Fruit fly (Drosophila melanogaster) whole organism, embryonic: ENCODE data around the gene CG14454.

Source experiments
- Awh ChIP-seq: fragments of 200-800 bp; sonication (Bioruptor generic); IDR thresholded peaks from 2 replicates; pipeline ENCODE4, ENCODE4 v1.3.6; 2022; ENCODE audit warnings: missing biosample characterization, missing genetic modification characterization
- C15 ChIP-seq: fragments of 200-800 bp; sonication (Bioruptor generic); IDR thresholded peaks from 3 replicates; pipeline ENCODE4 v1.3.6; 2022; ENCODE audit warnings: missing biosample characterization, missing genetic modification characterization
- CG10565 ChIP-seq: fragments of 200-800 bp; sonication (Bioruptor generic); optimal IDR thresholded peaks from 3 replicates; lab custom pipeline; 2016; ENCODE audit warnings: missing biosample characterization, mild to moderate bottlenecking, missing genetic modification characterization
- CG12071 ChIP-seq: fragments of 200-800 bp; sonication (Bioruptor generic); optimal IDR thresholded peaks from 3 replicates; lab custom pipeline; 2018; ENCODE audit warnings: missing biosample characterization, mild to moderate bottlenecking, missing genetic modification characterization
- CG1529 ChIP-seq: fragments of 200-800 bp; sonication (Bioruptor generic); optimal IDR thresholded peaks from 3 replicates; lab custom pipeline; 2018; ENCODE audit warnings: missing biosample characterization, missing genetic modification characterization
- CG15696 ChIP-seq: fragments of 200-800 bp; sonication (Bioruptor generic); optimal IDR thresholded peaks from 2 replicates; lab custom pipeline; 2019; ENCODE audit warnings: missing biosample characterization, mild to moderate bottlenecking, missing genetic modification characterization, moderate library complexity
- CG16813 ChIP-seq: fragments of 200-800 bp; sonication (Bioruptor generic); IDR thresholded peaks from 3 replicates; pipeline ENCODE4 v1.3.6; 2022; ENCODE audit warnings: missing biosample characterization, missing genetic modification characterization; ENCODE audit not compliant: partially characterized antibody
- CG17802 ChIP-seq: fragments of 200-800 bp; sonication (Bioruptor generic); optimal IDR thresholded peaks from 2 replicates; lab custom pipeline; 2018; ENCODE audit warnings: missing biosample characterization, mild to moderate bottlenecking, missing genetic modification characterization, moderate library complexity
- CG17829 ChIP-seq: fragments of 200-800 bp; optimal IDR thresholded peaks from 2 replicates; lab custom pipeline; 2019; ENCODE audit warnings: missing biosample characterization, mild to moderate bottlenecking, missing genetic modification characterization, moderate library complexity
- CG30020 ChIP-seq: fragments of 200-800 bp; optimal IDR thresholded peaks from 2 replicates; lab custom pipeline; 2019; ENCODE audit warnings: missing biosample characterization, mild to moderate bottlenecking, missing genetic modification characterization, moderate library complexity
- CG31224 ChIP-seq: fragments of 200-800 bp; sonication (Bioruptor generic); IDR thresholded peaks from 2 replicates; pipeline ENCODE4 v1.3.6; 2022; ENCODE audit warnings: missing biosample characterization, missing genetic modification characterization
- CG33213 ChIP-seq: fragments of 200-800 bp; sonication (Bioruptor generic); optimal IDR thresholded peaks from 3 replicates; lab custom pipeline; 2016; ENCODE audit warnings: missing biosample characterization, missing genetic modification characterization
- CG4328 ChIP-seq: fragments of 200-800 bp; sonication (Bioruptor generic); optimal IDR thresholded peaks from 3 replicates; lab custom pipeline; 2017; ENCODE audit warnings: missing biosample characterization, missing genetic modification reagents, missing genetic modification characterization
- CG4404 ChIP-seq: fragments of 200-800 bp; sonication (Bioruptor generic); IDR thresholded peaks from 2 replicates; pipeline ENCODE4 v1.3.6; 2022; ENCODE audit warnings: missing biosample characterization, missing genetic modification characterization
- CG6813 ChIP-seq: fragments of 200-800 bp; sonication (Bioruptor generic); optimal IDR thresholded peaks from 2 replicates; lab custom pipeline; 2017; ENCODE audit warnings: missing biosample characterization, missing genetic modification characterization, mild to moderate bottlenecking, moderate library complexity, missing genetic modification reagents
- CG7372 ChIP-seq: fragments of 200-800 bp; sonication (Bioruptor generic); IDR thresholded peaks from 2 replicates; pipeline ENCODE4 v1.3.6; 2022; ENCODE audit warnings: missing biosample characterization, missing genetic modification characterization
- CG7963 ChIP-seq: fragments of 200-800 bp; sonication (Bioruptor generic); IDR thresholded peaks from 3 replicates; pipeline ENCODE4 v1.3.6; 2022; ENCODE audit warnings: missing biosample characterization, missing genetic modification characterization; ENCODE audit not compliant: partially characterized antibody
- CG8924 ChIP-seq: fragments of 200-800 bp; optimal IDR thresholded peaks from 3 replicates; lab custom pipeline; 2019; ENCODE audit warnings: missing biosample characterization, mild to moderate bottlenecking, missing genetic modification characterization, moderate library complexity
- CG9817 ChIP-seq: fragments of 200-800 bp; sonication (Bioruptor generic); optimal IDR thresholded peaks from 2 replicates; lab custom pipeline; 2018; ENCODE audit warnings: missing biosample characterization, mild to moderate bottlenecking, missing genetic modification characterization, moderate library complexity
- CG9932 ChIP-seq: fragments of 200-800 bp; sonication (Bioruptor generic); IDR thresholded peaks from 2 replicates; pipeline ENCODE4 v1.3.6; 2022; ENCODE audit warnings: missing biosample characterization, missing genetic modification characterization
- CoRest ChIP-seq: fragments of 200-800 bp; sonication (Bioruptor generic); optimal IDR thresholded peaks from 3 replicates; lab custom pipeline; 2018; ENCODE audit warnings: missing biosample characterization, mild to moderate bottlenecking, missing genetic modification characterization, moderate library complexity
- H2.0 ChIP-seq: fragments of 200-800 bp; sonication (Bioruptor generic); IDR thresholded peaks from 2 replicates; pipeline ENCODE4 v1.3.6; 2022; ENCODE audit warnings: missing biosample characterization, missing genetic modification characterization
- HLHmδ ChIP-seq: fragments of 200-800 bp; sonication (Bioruptor generic); optimal IDR thresholded peaks from 2 replicates; lab custom pipeline; 2018; ENCODE audit warnings: missing biosample characterization, mild to moderate bottlenecking, missing genetic modification characterization, moderate library complexity
- HmgD ChIP-seq: fragments of 200-800 bp; sonication (Bioruptor generic); optimal IDR thresholded peaks from 3 replicates; lab custom pipeline; 2016; ENCODE audit warnings: missing biosample characterization, missing genetic modification characterization
- Hr3 ChIP-seq: fragments of 200-800 bp; sonication (Bioruptor generic); optimal IDR thresholded peaks from 3 replicates; lab custom pipeline; 2016; ENCODE audit warnings: missing biosample characterization, missing genetic modification characterization
- Mes4 ChIP-seq: fragments of 200-800 bp; sonication (Bioruptor generic); optimal IDR thresholded peaks from 2 replicates; lab custom pipeline; 2016; ENCODE audit warnings: missing biosample characterization, missing genetic modification characterization
- Nf-YC ChIP-seq: fragments of 200-800 bp; optimal IDR thresholded peaks from 3 replicates; lab custom pipeline; 2019; ENCODE audit warnings: missing biosample characterization, mild to moderate bottlenecking, missing genetic modification characterization, moderate library complexity
- Ptx1 ChIP-seq: fragments of 200-800 bp; sonication (Bioruptor generic); IDR thresholded peaks from 2 replicates; pipeline ENCODE4 v1.3.6; 2022; ENCODE audit warnings: missing biosample characterization, missing genetic modification characterization
- Sin3A ChIP-seq: fragments of >200 bp; optimal IDR thresholded peaks from 2 replicates; lab custom pipeline; 2018
- Sry-β ChIP-seq: fragments of 200-800 bp; sonication (Bioruptor generic); optimal IDR thresholded peaks from 2 replicates; lab custom pipeline; 2018; ENCODE audit warnings: missing biosample characterization, mild to moderate bottlenecking, missing genetic modification characterization, moderate library complexity
- Trl ChIP-seq, 3 experiments: fragments of >200 bp in 2 of 3; fragments of 200-800 bp in 1 of 3; sonication (Bioruptor generic) in 1 of 3; optimal IDR thresholded peaks; 2 replicates in 1 of 3; 3 replicates in 2 of 3; lab custom pipeline; 2016 to 2017; ENCODE audit warnings: missing biosample characterization in 1 of 3, missing genetic modification characterization in 1 of 3
- bab2 ChIP-seq: fragments of 200-800 bp; sonication (Bioruptor generic); optimal IDR thresholded peaks from 2 replicates; lab custom pipeline; 2016; ENCODE audit warnings: missing biosample characterization, missing genetic modification characterization
- bigmax ChIP-seq: fragments of 200-800 bp; sonication (Bioruptor generic); optimal IDR thresholded peaks from 2 replicates; lab custom pipeline; 2018; ENCODE audit warnings: missing biosample characterization, mild to moderate bottlenecking, missing genetic modification characterization
- btn ChIP-seq: fragments of 200-800 bp; sonication (Bioruptor generic); optimal IDR thresholded peaks from 2 replicates; lab custom pipeline; 2016; ENCODE audit warnings: missing biosample characterization, missing genetic modification characterization
- exex ChIP-seq: fragments of 200-800 bp; sonication (Bioruptor generic); optimal IDR thresholded peaks from 4 replicates; lab custom pipeline; 2018; ENCODE audit warnings: missing biosample characterization, mild to moderate bottlenecking, missing genetic modification characterization, moderate library complexity
- fd3F ChIP-seq: fragments of 200-800 bp; sonication (Bioruptor generic); optimal IDR thresholded peaks from 2 replicates; lab custom pipeline; 2018; ENCODE audit warnings: missing biosample characterization, mild to moderate bottlenecking, missing genetic modification characterization, moderate library complexity
- ftz-f1 ChIP-seq: fragments of 200-800 bp; sonication (Bioruptor generic); optimal IDR thresholded peaks from 2 replicates; lab custom pipeline; 2016; ENCODE audit warnings: missing biosample characterization, missing genetic modification characterization
- jumu ChIP-seq: fragments of 200-800 bp; sonication (Bioruptor generic); optimal IDR thresholded peaks from 3 replicates; lab custom pipeline; 2016; ENCODE audit warnings: missing biosample characterization, missing genetic modification characterization
- ken ChIP-seq: fragments of 200-800 bp; sonication (Bioruptor generic); IDR thresholded peaks from 3 replicates; pipeline ENCODE4 v1.3.6; 2022; ENCODE audit warnings: missing biosample characterization, missing genetic modification characterization
- mld ChIP-seq: fragments of 200-800 bp; sonication (Bioruptor generic); IDR thresholded peaks from 3 replicates; pipeline ENCODE4 v1.3.6; 2022; ENCODE audit warnings: missing biosample characterization, missing genetic modification characterization; ENCODE audit not compliant: partially characterized antibody
- nau ChIP-seq: fragments of 200-800 bp; sonication (Bioruptor generic); optimal IDR thresholded peaks from 3 replicates; lab custom pipeline; 2017; ENCODE audit warnings: missing biosample characterization, mild to moderate bottlenecking, missing genetic modification characterization, missing genetic modification reagents
- row ChIP-seq: fragments of 200-800 bp; sonication (Bioruptor generic); IDR thresholded peaks from 3 replicates; pipeline ENCODE4 v1.3.6; 2022; ENCODE audit warnings: missing biosample characterization, missing genetic modification characterization
- salm ChIP-seq: fragments of 200-800 bp; sonication (Bioruptor generic); optimal IDR thresholded peaks from 2 replicates; lab custom pipeline; 2018; ENCODE audit warnings: missing biosample characterization, mild to moderate bottlenecking, missing genetic modification characterization
- sna ChIP-seq: fragments of 200-800 bp; sonication (Bioruptor generic); IDR thresholded peaks from 2 replicates; pipeline ENCODE4 v1.3.6; 2022; ENCODE audit warnings: missing biosample characterization, missing genetic modification characterization; ENCODE audit not compliant: partially characterized antibody
- tup ChIP-seq: fragments of 200-800 bp; sonication (Bioruptor generic); optimal IDR thresholded peaks from 2 replicates; lab custom pipeline; 2016; ENCODE audit warnings: missing biosample characterization, mild to moderate bottlenecking, missing genetic modification characterization, moderate library complexity
- twi ChIP-seq: fragments of 200-800 bp; optimal IDR thresholded peaks from 2 replicates; lab custom pipeline; 2019; ENCODE audit warnings: missing biosample characterization, mild to moderate bottlenecking, missing genetic modification characterization, moderate library complexity
- vnd ChIP-seq: fragments of 200-800 bp; sonication (Bioruptor generic); IDR thresholded peaks from 3 replicates; pipeline ENCODE4 v1.3.6; 2022; ENCODE audit warnings: missing biosample characterization, missing genetic modification characterization; ENCODE audit not compliant: partially characterized antibody
- zf30C ChIP-seq: fragments of 200-800 bp; sonication (Bioruptor generic); optimal IDR thresholded peaks from 3 replicates; lab custom pipeline; 2018; ENCODE audit warnings: missing biosample characterization, mild to moderate bottlenecking, missing genetic modification characterization
- zfh1 ChIP-seq: fragments of 200-800 bp; sonication (Bioruptor generic); IDR thresholded peaks from 3 replicates; pipeline ENCODE4 v1.3.6; 2022; ENCODE audit warnings: missing biosample characterization, missing genetic modification characterization

Gene CG14454

DNA sequence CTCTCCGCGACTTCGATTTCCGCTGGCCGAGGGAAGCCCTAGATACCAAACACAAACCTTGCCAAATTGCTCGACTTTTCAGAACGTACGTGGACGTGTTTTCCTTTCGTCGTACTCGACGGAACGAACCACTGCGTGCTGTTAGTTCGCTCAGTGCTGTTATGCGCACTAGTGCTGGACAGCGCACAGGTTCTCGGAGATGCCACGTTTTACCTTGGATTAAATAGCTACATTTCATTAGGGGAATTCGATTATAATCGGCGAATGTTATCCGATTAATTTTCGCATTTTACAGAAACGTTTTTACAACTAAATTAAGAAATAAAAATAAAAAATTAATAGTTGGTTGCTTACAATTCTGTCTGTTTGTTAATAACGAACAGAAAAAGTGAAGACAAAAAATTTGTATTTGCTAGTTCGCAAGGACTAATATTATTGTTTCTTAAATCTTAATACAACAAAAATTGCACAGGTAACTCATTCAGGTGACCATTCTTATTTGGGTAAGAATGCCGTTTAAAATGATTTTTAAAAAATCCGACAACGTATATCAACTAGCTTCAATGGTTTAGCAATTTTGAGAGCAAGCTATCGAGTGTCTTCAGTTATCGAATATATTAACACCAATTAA, 24.9 kb upstream of the CG14454 start, which contains the start of the genes ArfGAP3 and CG32452 (continued):
- TF ChIP-seq H2.0 = peak; percentile 59; the same call in 1 of the 2 replicates
- peak; percentile 73 for TF ChIP-seq CG15696 (tag; lab: Kevin White, UChicago)
- peak; percentile 67 for TF ChIP-seq Hr3 (GFP tag; lab: Kevin White, UChicago)
- TF ChIP-seq CG10565 = no peak
- TF ChIP-seq zf30C = no peak
- TF ChIP-seq Ptx1 (GFP tag; lab: Robert Waterston, UW) = peak; percentile 80
- no peak for TF ChIP-seq Mes4
- TF ChIP-seq btn (GFP tag; lab: Kevin White, UChicago) = no peak
- peak; percentile 77 for TF ChIP-seq ftz-f1 (GFP tag; lab: Kevin White, UChicago)
- peak; percentile 75 for TF ChIP-seq CG9817 (tag; lab: Kevin White, UChicago)
- peak; percentile 58; the same call in 1 of the 3 replicates for TF ChIP-seq vnd (GFP tag; lab: Robert Waterston, UW)
- no peak for TF ChIP-seq Trl (optimal IDR thresholded peaks at IDR 0.05; lab: Kevin White, UChicago)
- peak; percentile 55 for TF ChIP-seq Trl (GFP tag; optimal IDR thresholded peaks at IDR 0.05; lab: Kevin White, UChicago)
- peak; percentile 41 for TF ChIP-seq HmgD (GFP tag; lab: Kevin White, UChicago)
- peak; percentile 69; the same call in 1 of the 2 replicates for TF ChIP-seq CG4404 (GFP tag; lab: Robert Waterston, UW)
- TF ChIP-seq CoRest (tag; lab: Kevin White, UChicago) = peak; percentile 84
- peak; percentile 58; the same call in 1 of the 3 replicates for TF ChIP-seq ken (GFP tag; lab: Robert Waterston, UW)
- TF ChIP-seq Awh (GFP tag; lab: Robert Waterston, UW) = no peak; the same call in 1 of the 2 replicates
- TF ChIP-seq CG6813 (GFP tag; lab: Kevin White, UChicago) = peak; percentile 35
- peak; percentile 4 for TF ChIP-seq nau (GFP tag; lab: Kevin White, UChicago)
- peak; percentile 56 for TF ChIP-seq CG4328 (GFP tag; lab: Kevin White, UChicago)
- peak; percentile 10 for TF ChIP-seq Sin3A
- TF ChIP-seq mld (GFP tag; lab: Robert Waterston, UW) = no peak
- no peak for TF ChIP-seq salm (tag; lab: Kevin White, UChicago)
- TF ChIP-seq jumu (GFP tag; lab: Kevin White, UChicago) = peak; percentile 39
- TF ChIP-seq exex (tag; lab: Kevin White, UChicago) = peak; percentile 47
- TF ChIP-seq tup = no peak
- peak; percentile 82 for TF ChIP-seq CG8924 (tag; lab: Kevin White, UChicago)
- peak; percentile 91 for TF ChIP-seq row (GFP tag; lab: Robert Waterston, UW)
- TF ChIP-seq CG7963 (GFP tag; lab: Robert Waterston, UW) = no peak
- peak; percentile 58 for TF ChIP-seq CG17802 (tag; lab: Kevin White, UChicago)
- TF ChIP-seq zfh1 = peak; percentile 77; the same call in 2 of the 3 replicates
- TF ChIP-seq sna (GFP tag; lab: Robert Waterston, UW) = 0 out of 2 replicates have a peak, but pooled peaks have one; percentile 46
- peak; percentile 56 for TF ChIP-seq HLHmδ (GFP tag; lab: Kevin White, UChicago)
- TF ChIP-seq C15 = 0 out of 3 replicates have a peak, but pooled peaks have one; percentile 8
- peak; percentile 62 for TF ChIP-seq twi (tag; lab: Kevin White, UChicago)
- peak; percentile 47 for TF ChIP-seq CG33213 (GFP tag; lab: Kevin White, UChicago)
- TF ChIP-seq CG30020 = peak; percentile 81
- peak; percentile 64 for TF ChIP-seq CG16813 (GFP tag; lab: Robert Waterston, UW)
- peak; percentile 64 for TF ChIP-seq fd3F (GFP tag; lab: Kevin White, UChicago)
- peak; percentile 94 for TF ChIP-seq Sry-β (GFP tag; lab: Kevin White, UChicago)
- peak; percentile 90 for TF ChIP-seq CG9932 (GFP tag; lab: Robert Waterston, UW)
- peak; percentile 67 for TF ChIP-seq bab2 (GFP tag; lab: Kevin White, UChicago)
- peak; percentile 29 for TF ChIP-seq CG1529 (GFP tag; lab: Kevin White, UChicago)
- no peak for TF ChIP-seq bigmax (GFP tag; lab: Kevin White, UChicago)
- TF ChIP-seq CG17829 (tag; lab: Kevin White, UChicago) = peak; percentile 82
- peak; percentile 41; the same call in 1 of the 2 replicates for TF ChIP-seq CG31224 (GFP tag; lab: Robert Waterston, UW)
- no peak for TF ChIP-seq CG12071 (GFP tag; lab: Kevin White, UChicago)
- peak; percentile 74 for TF ChIP-seq CG7372 (GFP tag; lab: Robert Waterston, UW)
- TF ChIP-seq Nf-YC = peak; percentile 69
